Fruit fly (Drosophila melanogaster): ENCODE results near the gene CG10598.

The CG10598 gene

dm6 chrX:17202498-17203162 lies 24.0 kb downstream of the CG10598 start, which contains the start of the genes TTLL1A and CG5070:
TSS of gene TTLL1A (minus strand) at chrX:17202598.
TSS of gene CG5070 (plus strand) at chrX:17203112.
- TF ChIP-seq Jra (GFP tag; optimal IDR thresholded peaks at IDR 0.05): no peak
- TF ChIP-seq tai (GFP tag; optimal IDR thresholded peaks at IDR 0.05): no peak
- TF ChIP-seq jim (GFP tag; optimal IDR thresholded peaks at IDR 0.05): no peak
- TF ChIP-seq OdsH (GFP tag; optimal IDR thresholded peaks at IDR 0.05): no peak
- TF ChIP-seq fru (GFP tag; optimal IDR thresholded peaks at IDR 0.05): no peak
- TF ChIP-seq h (GFP tag; optimal IDR thresholded peaks at IDR 0.05): no peak
- TF ChIP-seq Hr78 (GFP tag; optimal IDR thresholded peaks at IDR 0.05): no peak
- TF ChIP-seq foxo (GFP tag; optimal IDR thresholded peaks at IDR 0.05): no peak
- no peak for TF ChIP-seq CrebA (GFP tag; optimal IDR thresholded peaks at IDR 0.05; ENCODE audit: borderline replicate concordance)
- TF ChIP-seq dl (GFP tag; optimal IDR thresholded peaks at IDR 0.05; ENCODE audit: insufficient read depth in 1 of 2, partially characterized antibody in 2 of 2): no peak
- no peak for TF ChIP-seq Hnf4 (GFP tag; optimal IDR thresholded peaks at IDR 0.05)
- no peak for TF ChIP-seq sage (GFP tag; optimal IDR thresholded peaks at IDR 0.05)

- no peak for TF ChIP-seq psq (GFP tag; optimal IDR thresholded peaks at IDR 0.05)
- TF ChIP-seq HLH106 (tag; optimal IDR thresholded peaks at IDR 0.05): peak; percentile 25
Observed at dm6 chrX:17188167-17188566, 38.5 kb downstream of the CG10598 start.

- TF ChIP-seq tai (GFP tag; optimal IDR thresholded peaks at IDR 0.05) (no peak), ey (GFP tag; optimal IDR thresholded peaks at IDR 0.05) (no peak), rgr (GFP tag; optimal IDR thresholded peaks at IDR 0.05) (peak; percentile 32), Dfd (GFP tag; optimal IDR thresholded peaks at IDR 0.05) (no peak), psq (GFP tag; optimal IDR thresholded peaks at IDR 0.05) (peak; percentile 36), OdsH (GFP tag; optimal IDR thresholded peaks at IDR 0.05) (peak; percentile 20), h (GFP tag; optimal IDR thresholded peaks at IDR 0.05) (peak; percentile 16)
Observed at dm6 chrX:17187495-17187894, 39.2 kb downstream of the CG10598 start.

- no peak for TF ChIP-seq Hr78 (GFP tag; optimal IDR thresholded peaks at IDR 0.05)
- TF ChIP-seq Vsx2 (GFP tag; optimal IDR thresholded peaks at IDR 0.05; ENCODE audit: partially characterized antibody): no peak
- TF ChIP-seq Dfd (GFP tag; optimal IDR thresholded peaks at IDR 0.05): no peak
- no peak for TF ChIP-seq tai (GFP tag; optimal IDR thresholded peaks at IDR 0.05)
- no peak for TF ChIP-seq psq (GFP tag; optimal IDR thresholded peaks at IDR 0.05)
- no peak for TF ChIP-seq rgr (GFP tag; optimal IDR thresholded peaks at IDR 0.05)
- TF ChIP-seq ey (GFP tag; optimal IDR thresholded peaks at IDR 0.05): no peak
- no peak for TF ChIP-seq jim (GFP tag; optimal IDR thresholded peaks at IDR 0.05)
- TF ChIP-seq Sp1 (GFP tag; optimal IDR thresholded peaks at IDR 0.05): no peak
- TF ChIP-seq dl (GFP tag; optimal IDR thresholded peaks at IDR 0.05; ENCODE audit: insufficient read depth in 1 of 2, partially characterized antibody in 2 of 2): no peak
- no peak for TF ChIP-seq Dif (GFP tag; optimal IDR thresholded peaks at IDR 0.05; ENCODE audit: partially characterized antibody)
- no peak for TF ChIP-seq Abd-B (GFP tag; optimal IDR thresholded peaks at IDR 0.05)
- no peak for TF ChIP-seq br (GFP tag; optimal IDR thresholded peaks at IDR 0.05)
- TF ChIP-seq foxo (GFP tag; optimal IDR thresholded peaks at IDR 0.05): no peak
- no peak for TF ChIP-seq dmrt93B (GFP tag; optimal IDR thresholded peaks at IDR 0.05)
- TF ChIP-seq woc (GFP tag; optimal IDR thresholded peaks at IDR 0.05): no peak
- no peak for TF ChIP-seq N (GFP tag; optimal IDR thresholded peaks at IDR 0.05)
- TF ChIP-seq dsf (GFP tag; optimal IDR thresholded peaks at IDR 0.05; ENCODE audit: borderline replicate concordance): no peak
- TF ChIP-seq sv (GFP tag; optimal IDR thresholded peaks at IDR 0.05): no peak
- no peak for TF ChIP-seq Mio (GFP tag; optimal IDR thresholded peaks at IDR 0.05)
Observed at dm6 chrX:17186432-17186831, 40.2 kb downstream of the CG10598 start.

- TF ChIP-seq Dif (GFP tag; optimal IDR thresholded peaks at IDR 0.05; ENCODE audit: partially characterized antibody) (no peak), Hr83 (GFP tag; optimal IDR thresholded peaks at IDR 0.05; ENCODE audit: poor library complexity, severe bottlenecking) (peak; percentile 61)
Observed at dm6 chrX:17183486-17183885, 43.2 kb downstream of the CG10598 start.

Measured in whole organism, wandering third instar larva.